Fruit fly (Drosophila melanogaster): ENCODE results near the gene lectin-37Db.

- TF ChIP-seq pad (GFP tag; optimal IDR thresholded peaks at IDR 0.05): no peak
- TF ChIP-seq tj (GFP tag; optimal IDR thresholded peaks at IDR 0.05): peak; percentile 77
- TF ChIP-seq CG12768 (GFP tag; optimal IDR thresholded peaks at IDR 0.05): no peak
These were observed 22.5 kb downstream of the lectin-37Db start for dm6 chr2L:19441339-19441738.
